Fruit fly (Drosophila melanogaster) S2 (cell line): ENCODE results near the gene ppk7.

Experiments used
- CG8478 ChIP-seq: fragments of >200 bp; optimal IDR thresholded peaks from 2 replicates; lab custom pipeline; 2018
- CTCF ChIP-seq, 2 experiments: fragments of >200 bp; optimal IDR thresholded peaks; 2 replicates each; lab custom pipeline; 2018

DNA sequence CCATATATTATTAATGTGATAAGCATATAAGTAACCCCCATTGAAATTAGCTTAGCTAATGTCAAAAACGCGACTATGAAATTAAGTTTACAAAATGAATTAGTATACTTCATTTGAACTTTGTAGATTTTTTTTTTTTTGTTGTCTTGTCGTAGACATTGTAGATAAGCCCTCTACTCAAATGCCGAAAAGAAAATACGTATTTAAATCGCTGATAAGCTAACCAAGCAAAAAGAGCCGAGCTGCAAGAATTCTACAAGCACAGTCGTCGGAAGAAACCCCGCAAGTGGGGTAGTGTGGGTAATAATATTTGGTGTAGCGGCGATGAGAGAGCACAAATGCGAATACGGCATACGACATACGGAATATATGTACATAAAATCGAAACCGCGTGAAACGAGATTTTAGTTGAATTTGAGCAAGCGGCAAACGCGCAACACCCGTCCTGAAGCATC lies 13.4 kb upstream of the ppk7 start, which contains the start of gene Nepl4:
- TF ChIP-seq CG8478 (no peak), CTCF (optimal IDR thresholded peaks at IDR 0.05; lab: Kevin White, UChicago) (no peak)
